Worm (Caenorhabditis elegans) whole organism, dauer: ENCODE data around the gene ndus-8.

Source experiments
- unc-62 ChIP-seq: sonication (generic microtip); optimal IDR thresholded peaks from 2 replicates; lab custom pipeline; 2017; ENCODE audit warnings: missing biosample characterization, missing genetic modification reagents, missing genetic modification characterization

The ndus-8 gene

DNA sequence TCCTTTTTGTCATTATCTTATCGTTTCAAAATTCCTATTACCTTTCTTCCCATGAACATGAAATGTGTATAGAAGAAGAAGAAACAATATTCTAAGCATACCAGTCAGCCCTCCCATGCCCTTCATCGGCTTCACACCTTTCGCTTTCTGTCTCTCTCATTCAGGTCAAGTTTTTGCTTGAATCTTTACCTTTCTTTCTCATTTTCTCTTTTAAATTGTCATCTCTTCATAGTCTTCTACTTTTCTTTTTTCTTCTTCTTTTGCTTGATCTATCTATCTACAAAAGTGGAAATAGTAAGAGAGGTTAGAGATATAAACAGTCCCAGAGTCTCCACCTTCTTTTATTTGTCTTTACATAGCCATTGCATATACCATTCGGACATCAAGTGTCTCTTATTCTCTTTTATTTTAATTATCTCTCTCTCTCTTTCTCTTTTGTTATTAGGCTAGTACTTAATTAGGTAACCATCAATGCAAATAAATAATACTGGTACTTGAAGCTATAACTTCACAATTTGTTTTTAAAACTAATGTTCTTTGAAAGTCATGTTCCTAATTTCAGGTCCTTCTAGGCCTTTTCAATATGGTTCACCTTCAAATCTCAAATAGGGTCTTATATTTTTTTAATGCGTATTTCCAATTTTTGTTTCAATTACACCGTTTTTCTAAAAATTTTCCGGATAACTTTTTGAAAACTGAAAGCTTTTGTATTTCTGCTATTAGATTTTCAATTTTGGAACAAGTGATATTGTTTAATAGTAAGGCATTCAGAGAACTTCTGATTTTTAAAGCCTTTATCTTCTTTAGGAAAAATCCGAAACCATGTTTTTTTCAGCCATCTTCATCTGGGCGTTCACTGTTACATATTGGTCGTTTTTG, 32.4 kb downstream of the ndus-8 start, which contains the start of gene dpy-31:
Gene dpy-31 (plus strand): TSS at position 829 of the 879 bp plus-strand sequence.
- no peak for TF ChIP-seq unc-62

DNA sequence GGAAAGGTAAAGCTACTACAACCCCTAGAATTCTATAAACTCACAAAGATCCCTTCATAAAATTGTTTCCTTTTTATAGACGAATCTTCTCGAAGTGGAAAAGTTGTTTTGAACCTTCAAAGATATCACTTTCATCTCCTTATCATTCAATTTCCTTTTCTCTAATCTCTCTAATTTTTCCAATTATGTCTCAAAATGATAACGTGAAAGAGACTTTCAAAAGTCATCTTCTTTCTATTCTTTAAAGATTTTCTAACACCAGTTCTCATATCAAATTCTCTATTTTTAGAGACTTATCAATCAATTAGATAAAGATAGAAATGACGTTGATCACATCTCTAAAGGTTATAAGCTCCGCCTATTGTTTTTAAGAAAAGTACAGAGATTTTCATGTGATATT, 34.5 kb downstream of the ndus-8 start:
- no peak for TF ChIP-seq unc-62

DNA sequence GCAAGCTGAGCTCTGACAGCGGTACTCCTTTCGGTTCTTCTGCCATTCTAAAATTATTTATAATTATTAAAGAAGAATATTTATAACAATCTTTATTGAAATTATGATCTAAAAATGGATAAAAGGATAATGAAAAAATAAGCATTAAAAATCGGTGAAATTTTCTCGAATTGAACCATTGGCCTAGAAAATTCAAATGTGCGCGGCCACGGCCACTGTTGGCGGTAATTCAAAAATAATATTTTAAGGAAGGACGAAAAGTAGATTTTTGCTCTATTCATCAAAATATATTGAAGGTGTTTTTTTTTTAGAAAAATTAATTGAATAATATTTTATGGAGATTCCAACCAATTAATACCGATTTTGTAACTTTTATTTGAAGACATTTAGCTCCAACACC, 35.2 kb downstream of the ndus-8 start, which contains the start of gene pfd-5:
Gene pfd-5 (minus strand): TSS at position 47 of the 400 bp plus-strand sequence.
- no peak for TF ChIP-seq unc-62

DNA sequence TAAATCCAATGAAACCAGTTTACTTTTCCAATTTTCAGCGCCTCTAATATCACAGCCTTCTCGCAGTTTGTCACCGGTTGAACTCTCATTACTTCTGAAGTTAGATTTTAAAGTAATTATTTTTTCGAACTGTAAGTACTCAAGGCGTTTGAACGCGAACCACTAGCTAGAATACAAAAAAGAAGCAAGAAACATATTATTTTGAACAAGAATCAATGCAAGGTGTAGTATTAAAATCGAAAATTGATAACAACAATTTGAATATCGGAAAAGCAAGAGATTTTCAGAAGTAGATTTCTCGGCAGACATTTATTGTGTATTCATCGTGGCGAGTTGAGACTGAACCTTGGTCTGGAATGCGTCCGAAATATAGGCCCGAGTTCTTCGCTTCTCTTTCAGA, 36.0 kb downstream of the ndus-8 start, which contains the start of gene exos-9:
Gene exos-9 (minus strand): TSS at position 101 of the 400 bp plus-strand sequence.
- TF ChIP-seq unc-62: no peak

DNA sequence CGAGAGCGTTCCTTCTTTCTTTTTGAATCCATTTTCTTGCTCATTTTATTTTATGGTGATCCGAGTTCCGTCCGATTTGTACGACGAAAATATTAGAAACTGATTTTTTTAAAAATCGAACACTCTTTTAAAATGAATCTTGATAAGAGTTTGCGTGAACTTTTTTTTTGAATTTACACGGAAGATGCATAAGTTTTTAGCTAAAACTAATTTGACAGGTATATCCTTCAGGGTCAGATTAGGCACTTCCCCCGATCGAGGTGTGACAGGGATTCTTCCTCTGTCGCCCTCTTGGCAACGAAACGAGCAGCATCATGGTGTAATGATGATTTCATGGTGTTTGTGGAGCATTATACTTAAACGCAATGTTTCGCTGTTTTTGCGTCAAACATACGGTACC, 38.7 kb downstream of the ndus-8 start, which contains the start of gene F37C12.18:
Gene F37C12.18 (minus strand): TSS at position 101 of the 400 bp plus-strand sequence.
- TF ChIP-seq unc-62: no peak

DNA sequence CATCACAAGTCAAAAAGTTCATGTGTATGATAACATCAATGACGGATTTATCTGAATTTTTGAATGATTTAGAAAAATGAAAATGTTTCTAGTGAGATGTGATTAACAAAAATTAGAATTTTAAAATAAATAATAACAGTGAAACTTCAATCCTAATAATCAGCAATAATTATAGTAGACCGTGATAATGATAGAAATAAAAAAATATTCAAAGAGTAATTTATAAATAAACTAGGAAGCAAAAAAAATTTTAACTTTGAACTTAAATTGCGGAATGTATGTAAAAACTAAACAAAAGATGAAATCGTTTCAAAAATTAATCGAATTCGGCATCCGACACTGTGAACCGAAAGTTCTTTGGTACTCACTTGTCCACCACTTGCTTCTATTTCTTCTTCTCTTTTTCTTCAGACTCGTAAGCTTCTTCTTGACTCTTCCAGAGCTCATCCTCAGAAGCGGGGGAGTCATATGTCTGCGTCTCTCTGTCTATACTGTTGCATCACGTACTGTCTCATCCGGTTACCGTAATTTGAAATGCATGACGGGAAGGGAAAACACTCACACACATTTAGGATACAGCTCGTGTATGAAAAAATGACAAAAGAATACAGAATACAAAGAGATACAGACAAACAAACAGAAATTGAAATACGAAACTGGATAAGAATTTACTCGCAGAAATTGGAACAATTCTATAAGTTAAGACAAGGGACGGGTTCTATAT, 40.9 kb downstream of the ndus-8 start, which contains the start of gene mec-14:
Gene mec-14 (minus strand): TSS at position 51 of the 724 bp plus-strand sequence.
- TF ChIP-seq unc-62: no peak

DNA sequence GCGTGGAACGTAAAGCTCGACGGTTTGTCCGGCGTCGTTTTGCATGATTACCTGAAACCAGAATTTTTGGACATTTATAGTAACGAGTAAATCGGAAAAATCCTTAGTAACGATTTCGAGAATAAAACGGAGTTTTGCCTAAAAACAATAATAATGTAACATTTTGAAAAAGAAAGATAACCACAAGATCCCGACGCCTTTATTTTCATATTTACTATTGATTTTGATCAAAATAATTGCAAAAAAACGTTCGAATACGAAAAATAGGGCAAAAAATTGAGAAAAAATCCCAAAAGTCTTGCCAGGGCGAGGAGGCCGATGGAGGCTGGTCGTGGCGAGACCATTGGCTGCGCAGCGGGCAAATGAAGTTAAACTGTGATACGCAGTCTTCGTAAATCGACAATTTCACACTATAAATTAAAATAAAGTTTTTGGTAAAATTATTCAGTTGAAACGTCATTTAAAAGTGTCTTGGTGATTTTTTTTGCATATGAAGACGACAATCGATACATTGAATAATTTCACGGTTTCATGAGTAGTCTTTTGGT, 44.3 kb downstream of the ndus-8 start, which contains the start of gene rps-21:
Gene rps-21 (minus strand): TSS at position 51 of the 548 bp plus-strand sequence.
- TF ChIP-seq unc-62: no peak

DNA sequence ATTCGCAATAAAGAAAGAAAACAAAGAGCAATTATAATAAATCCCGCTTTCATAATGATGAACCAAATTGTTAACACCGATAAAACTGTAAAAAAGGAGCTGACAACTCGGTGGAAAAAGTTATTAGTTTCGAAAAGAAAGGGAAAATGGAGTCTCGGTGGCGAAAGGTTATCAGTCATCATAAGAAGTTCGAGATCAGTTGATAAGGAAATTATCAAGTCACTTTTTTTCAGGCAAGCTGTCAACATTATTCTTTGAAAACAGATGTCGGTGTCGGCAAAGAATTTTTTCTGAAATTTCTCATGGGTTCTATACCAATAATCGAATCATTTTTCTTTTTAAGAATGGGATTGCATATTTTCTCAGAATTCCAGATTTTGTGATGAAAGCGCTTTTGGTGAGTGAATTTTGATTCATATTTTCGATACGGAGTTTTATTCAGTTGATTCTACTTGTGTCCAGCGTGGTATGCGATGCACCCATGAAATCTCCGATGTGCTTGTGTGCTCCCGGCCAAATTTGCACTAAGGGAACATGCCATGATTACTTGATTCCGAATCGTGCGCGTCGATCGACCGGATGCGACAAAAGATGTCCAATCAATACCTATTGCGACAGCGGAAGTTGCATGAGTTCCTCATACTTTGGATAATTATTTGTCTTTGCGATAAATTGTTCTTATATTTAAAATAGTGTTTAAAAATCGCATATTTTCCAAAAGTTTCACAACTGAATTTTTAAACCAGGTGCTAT, 45.5 kb downstream of the ndus-8 start, which contains the start of the genes F37C12.21 and F37C12.10:
Gene F37C12.21 (plus strand): TSS at position 58 of the 753 bp plus-strand sequence.
Gene F37C12.10 (minus strand): TSS at position 85 of the 753 bp plus-strand sequence.
- no peak for TF ChIP-seq unc-62

DNA sequence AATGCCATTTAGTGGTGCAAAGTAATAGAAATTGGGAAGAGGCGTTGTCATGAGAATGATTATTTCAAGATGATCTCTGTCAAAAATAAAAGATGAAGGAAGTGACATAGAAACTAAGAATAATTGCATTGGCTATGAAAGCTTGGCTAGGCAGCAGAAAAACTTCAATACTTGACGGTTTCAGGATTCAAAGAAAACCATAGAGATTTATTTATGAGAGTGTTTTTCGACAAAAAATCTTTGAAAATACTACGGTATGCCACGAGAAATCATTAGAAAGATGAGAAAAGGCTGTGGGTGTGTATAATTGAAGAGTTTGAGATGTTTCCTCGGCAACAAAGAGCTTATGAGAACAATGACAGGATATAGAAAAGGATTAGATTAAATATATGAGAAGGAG, 48.5 kb downstream of the ndus-8 start, which contains the start of gene F37C12.14:
Gene F37C12.14 (minus strand): TSS at position 101 of the 400 bp plus-strand sequence.
- no peak for TF ChIP-seq unc-62

DNA sequence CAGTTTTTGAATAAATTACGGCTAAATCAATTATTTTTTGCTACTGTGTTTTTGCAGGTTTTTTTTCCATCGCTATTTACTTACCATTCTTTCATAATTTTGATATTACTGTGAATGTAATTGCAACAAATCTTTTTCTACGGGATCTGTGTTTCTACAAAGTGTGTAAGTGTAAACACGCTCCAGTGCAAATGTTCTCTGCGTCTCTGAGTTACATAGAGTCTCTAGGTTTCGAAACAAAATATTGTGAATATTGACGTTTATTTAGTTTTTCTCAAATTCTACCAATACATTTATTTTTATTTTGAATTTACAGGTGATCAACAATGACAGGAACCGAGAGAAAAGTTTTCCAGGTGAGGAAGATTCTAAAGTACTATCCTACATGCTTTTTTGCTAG, 50.0 kb downstream of the ndus-8 start, which contains the start of gene yju-2:
Gene yju-2 (plus strand): TSS at position 315 of the 400 bp plus-strand sequence.
- TF ChIP-seq unc-62: no peak
